Worm (Caenorhabditis elegans): ENCODE data around the gene golg-2.
A peak's percentile ranks its signal among the peaks of the same experiment; 100 is the strongest.

The golg-2 gene

DNA sequence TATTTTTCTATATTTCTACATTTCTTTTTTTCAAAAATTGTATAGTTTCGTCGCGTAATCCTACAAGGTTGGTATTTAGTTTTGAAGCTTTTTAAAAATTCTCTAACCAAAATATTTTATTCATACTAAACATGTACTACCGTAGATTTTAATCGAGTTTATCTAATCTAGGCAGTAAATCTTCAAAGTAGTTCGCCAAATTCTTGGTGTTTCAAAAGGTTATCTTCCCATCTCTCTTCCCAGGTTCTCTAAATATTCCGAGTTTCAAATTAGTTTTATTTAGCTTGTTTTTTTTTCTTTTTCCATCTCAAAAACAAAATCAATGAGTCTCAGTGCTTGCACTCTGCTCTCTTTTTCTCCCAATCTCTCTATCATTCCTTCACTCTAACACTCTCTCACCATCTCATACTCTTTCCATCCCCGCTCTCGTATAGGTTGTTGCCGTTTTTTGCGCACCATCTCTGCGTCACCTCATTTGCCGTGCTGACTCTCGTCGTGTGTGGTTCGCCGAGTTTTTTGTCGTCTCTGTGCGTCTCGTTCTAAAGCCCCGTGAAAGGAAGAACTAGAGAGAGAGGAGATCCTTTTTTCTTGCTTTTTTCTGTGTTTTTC is 22.8 kb downstream of the golg-2 start (continued):
- TF ChIP-seq hlh-11 (tag; optimal IDR thresholded peaks at IDR 0.05) (peak; percentile 83), ceh-20 (GFP tag; IDR thresholded peaks at IDR 0.05) (peak; percentile 44), hif-1 (tag; optimal IDR thresholded peaks at IDR 0.05) (peak in 1 of 2 experiments; percentile 51), unc-130 (GFP tag; optimal IDR thresholded peaks at IDR 0.05) (no peak), lsy-2 (tag; optimal IDR thresholded peaks at IDR 0.05) (peak; percentile 57 to 76), nhr-76 (tag; optimal IDR thresholded peaks at IDR 0.05) (no peak), dve-1 (tag; optimal IDR thresholded peaks at IDR 0.05; ENCODE audit: insufficient read depth) (peak; percentile 78), nhr-6 (tag; optimal IDR thresholded peaks at IDR 0.05) (peak; percentile 21), duxl-1 (tag; optimal IDR thresholded peaks at IDR 0.05; ENCODE audit: poor library complexity) (peak; percentile 12), dmd-6 (GFP tag; IDR thresholded peaks at IDR 0.05) (peak; percentile 59; the same call in 1 of the 2 replicates), php-3 (GFP tag; IDR thresholded peaks at IDR 0.05) (0 out of 2 replicates have a peak, but pooled peaks have one; percentile 16), zfp-2 (tag; optimal IDR thresholded peaks at IDR 0.05) (no peak), ZK546.5 (tag; optimal IDR thresholded peaks at IDR 0.05) (peak in 1 of 2 experiments; percentile 20), daf-16 (GFP tag; optimal IDR thresholded peaks at IDR 0.05) (peak; percentile 11 to 19), daf-16 (tag; optimal IDR thresholded peaks at IDR 0.05) (peak; percentile 74), ceh-44 (GFP tag; IDR thresholded peaks at IDR 0.05) (no peak), nhr-102 (tag; optimal IDR thresholded peaks at IDR 0.05) (peak; percentile 12), nhr-48 (tag; optimal IDR thresholded peaks at IDR 0.05) (peak; percentile 32), hlh-30 (tag; optimal IDR thresholded peaks at IDR 0.05; ENCODE audit: insufficient read depth) (peak; percentile 77), madf-9 (GFP tag; conservative IDR thresholded peaks at IDR 0.05) (0 out of 2 replicates have a peak, but pooled peaks have one; percentile 5), aha-1 (tag) (peak; percentile 97), nhr-11 (tag; optimal IDR thresholded peaks at IDR 0.05) (peak; percentile 63), unc-62 (GFP tag; optimal IDR thresholded peaks at IDR 0.05 in 1 of 2) (peak in 1 of 2 experiments; percentile 63), unc-62 (tag; optimal IDR thresholded peaks at IDR 0.05) (no peak), ctbp-1 (GFP tag; IDR thresholded peaks at IDR 0.05) (peak; percentile 71), attf-4 (tag; optimal IDR thresholded peaks at IDR 0.05) (no peak), mdl-1 (tag; optimal IDR thresholded peaks at IDR 0.05) (peak; percentile 35 to 85), T26A8.4 (GFP tag; IDR thresholded peaks at IDR 0.05) (peak; percentile 49; the same call in 1 of the 2 replicates), F37D6.2 (tag; optimal IDR thresholded peaks at IDR 0.05) (peak; percentile 5)

DNA sequence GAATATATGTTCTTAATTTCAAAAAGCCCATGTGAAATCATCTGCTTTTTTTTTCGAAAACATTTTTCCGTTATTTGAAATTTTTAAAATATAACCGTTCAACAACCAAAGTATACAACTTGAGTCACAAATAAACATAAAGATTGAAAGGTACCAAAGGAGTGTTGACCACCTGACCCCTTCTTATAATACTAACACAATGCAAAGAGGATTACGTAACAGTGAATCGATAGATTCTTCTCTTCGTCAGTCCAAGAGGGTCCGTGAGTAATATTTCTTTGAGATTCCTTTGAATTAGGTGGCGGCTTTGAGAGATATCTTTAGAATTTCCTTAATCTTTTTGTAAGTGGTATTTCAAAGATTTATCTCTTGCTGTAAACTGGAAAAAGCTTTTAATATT is 23.7 kb downstream of the golg-2 start:
- peak; percentile 7 for TF ChIP-seq aha-1 (tag)
- TF ChIP-seq ceh-62 (tag; optimal IDR thresholded peaks at IDR 0.05): no peak

DNA sequence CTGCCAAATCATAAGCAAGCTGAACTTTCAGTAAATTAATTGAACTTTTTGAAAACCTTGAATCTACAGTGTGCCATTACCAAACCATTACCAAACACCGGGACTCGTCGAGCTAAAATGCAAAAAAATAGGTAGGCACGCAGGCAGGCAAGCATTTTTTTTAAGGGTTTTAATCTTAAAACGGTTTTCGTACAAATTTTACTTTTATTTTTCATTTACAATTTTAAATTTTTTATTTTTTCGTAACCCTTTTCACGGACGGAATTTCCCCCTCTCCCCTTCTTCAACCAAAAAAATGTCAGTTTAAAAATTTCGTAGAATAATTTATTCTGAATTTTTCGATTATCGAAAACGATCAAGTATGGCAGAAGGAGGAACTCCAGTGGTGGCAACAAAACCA is 25.5 kb downstream of the golg-2 start, which contains the start of gene F59A6.2:
Gene F59A6.2, plus strand, starts transcription at position 301 of the 400 bp plus-strand sequence.
- TF ChIP-seq spr-3 (GFP tag; optimal IDR thresholded peaks at IDR 0.05) (no peak), hlh-11 (tag; optimal IDR thresholded peaks at IDR 0.05) (no peak), sdz-12 (GFP tag; optimal IDR thresholded peaks at IDR 0.05) (no peak), skn-1 (tag; optimal IDR thresholded peaks at IDR 0.05) (no peak), hlh-30 (tag; optimal IDR thresholded peaks at IDR 0.05; ENCODE audit: insufficient read depth) (no peak), aha-1 (tag) (peak; percentile 53), F10B5.3 (tag; optimal IDR thresholded peaks at IDR 0.05) (no peak)

DNA sequence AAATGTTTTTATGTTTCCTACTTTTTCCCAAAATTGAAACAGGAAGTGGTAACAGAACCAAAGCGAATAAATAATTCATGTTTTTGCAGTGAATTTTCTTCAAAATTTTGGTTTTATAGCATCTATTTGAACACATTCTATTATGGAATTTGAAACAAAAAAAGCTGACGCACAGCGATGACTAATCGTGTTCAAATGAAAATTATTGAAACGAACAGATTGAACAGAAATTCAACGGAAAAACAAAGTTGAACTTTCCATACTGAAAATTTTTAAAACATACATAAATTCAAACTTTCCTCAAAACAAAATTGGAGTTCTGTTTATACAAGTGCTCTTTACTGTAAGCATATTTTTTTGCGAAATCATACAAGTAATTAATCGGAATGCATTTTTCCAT is 27.9 kb downstream of the golg-2 start, which contains the start of gene F59A6.12:
Gene F59A6.12, minus strand, starts transcription at position 101 of the 400 bp plus-strand sequence.
- TF ChIP-seq ztf-11 (tag; optimal IDR thresholded peaks at IDR 0.05) (no peak), Y75B8A.6 (GFP tag; IDR thresholded peaks at IDR 0.05) (no peak), php-3 (GFP tag; IDR thresholded peaks at IDR 0.05) (no peak), nhr-10 (tag; optimal IDR thresholded peaks at IDR 0.05) (no peak)

Data from whole organism, L4 larva.